Fruit fly (Drosophila melanogaster): ENCODE measurements around the gene CG9132.

The CG9132 gene

DNA sequence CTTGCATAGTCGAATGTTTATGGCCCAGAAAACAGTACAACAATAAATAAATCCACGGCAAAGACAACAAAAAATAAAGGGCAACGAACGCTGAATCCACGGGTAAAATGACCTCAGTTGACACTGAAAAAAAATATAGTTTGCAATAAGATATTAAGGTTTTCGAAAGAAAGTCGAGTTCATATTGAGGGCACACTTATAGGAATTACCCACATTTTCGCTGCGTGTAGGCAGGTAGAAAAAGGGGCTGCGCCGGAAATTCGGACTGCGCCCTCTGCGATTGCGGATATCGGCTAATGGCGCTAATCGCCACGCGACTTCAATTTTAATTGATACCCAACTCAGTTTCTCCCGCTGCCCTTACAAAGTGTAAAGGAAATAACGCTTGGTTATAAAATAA, 8.1 kb upstream of the CG9132 start:
- TF ChIP-seq h (GFP tag; optimal IDR thresholded peaks at IDR 0.05) (no peak), HLH106 (tag; optimal IDR thresholded peaks at IDR 0.05) (no peak), CG9705 (GFP tag; optimal IDR thresholded peaks at IDR 0.05) (no peak), sage (GFP tag; optimal IDR thresholded peaks at IDR 0.05) (no peak), dsf (GFP tag; optimal IDR thresholded peaks at IDR 0.05; ENCODE audit: borderline replicate concordance) (no peak), Dfd (GFP tag; optimal IDR thresholded peaks at IDR 0.05) (no peak), Myc (optimal IDR thresholded peaks at IDR 0.05) (no peak), Vsx2 (GFP tag; optimal IDR thresholded peaks at IDR 0.05; ENCODE audit: partially characterized antibody) (no peak), lola (GFP tag; optimal IDR thresholded peaks at IDR 0.05) (no peak), dmrt93B (GFP tag; optimal IDR thresholded peaks at IDR 0.05) (no peak), br (GFP tag; optimal IDR thresholded peaks at IDR 0.05) (no peak), CG32264 (GFP tag; optimal IDR thresholded peaks at IDR 0.05) (no peak), psq (GFP tag; optimal IDR thresholded peaks at IDR 0.05) (no peak), Hr83 (GFP tag; optimal IDR thresholded peaks at IDR 0.05; ENCODE audit: poor library complexity, severe bottlenecking) (no peak), brk (GFP tag; optimal IDR thresholded peaks at IDR 0.05) (no peak), N (GFP tag; optimal IDR thresholded peaks at IDR 0.05) (no peak), jim (GFP tag; optimal IDR thresholded peaks at IDR 0.05) (no peak)

DNA sequence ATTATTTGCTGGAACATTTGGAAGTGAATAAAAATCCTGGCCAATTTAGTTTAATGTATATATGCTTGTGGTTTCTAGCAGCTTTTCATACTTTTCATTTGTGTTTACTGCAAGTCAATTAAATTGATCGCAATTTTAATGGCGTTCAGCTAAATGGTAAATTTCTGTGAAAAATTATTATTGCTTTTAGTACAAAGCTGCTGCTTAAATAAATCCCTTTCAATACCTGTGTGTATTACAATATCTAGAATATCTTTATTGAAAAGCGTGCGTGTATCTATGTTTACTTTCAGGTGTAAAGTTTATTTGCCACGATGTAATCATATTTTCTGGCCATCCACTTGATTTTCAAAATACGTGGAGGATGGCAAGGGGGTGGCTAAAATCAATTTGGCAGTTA, 5.3 kb upstream of the CG9132 start, which contains the start of gene ppk28:
Gene ppk28 (plus strand): TSS at position 301 of the 400 bp plus-strand sequence.
- TF ChIP-seq foxo (GFP tag; optimal IDR thresholded peaks at IDR 0.05) (no peak), rgr (GFP tag; optimal IDR thresholded peaks at IDR 0.05) (no peak), GATAd (GFP tag; optimal IDR thresholded peaks at IDR 0.05) (no peak), Rel (GFP tag; optimal IDR thresholded peaks at IDR 0.05) (no peak), Rel (tag; optimal IDR thresholded peaks at IDR 0.05) (no peak), pan (optimal IDR thresholded peaks at IDR 0.05) (no peak), dmrt93B (GFP tag; optimal IDR thresholded peaks at IDR 0.05) (no peak), Vsx2 (GFP tag; optimal IDR thresholded peaks at IDR 0.05; ENCODE audit: partially characterized antibody) (no peak), fru (GFP tag; optimal IDR thresholded peaks at IDR 0.05) (no peak), Hr78 (GFP tag; optimal IDR thresholded peaks at IDR 0.05) (no peak), sv (GFP tag; optimal IDR thresholded peaks at IDR 0.05) (no peak), Mio (GFP tag; optimal IDR thresholded peaks at IDR 0.05) (no peak), Jra (GFP tag; optimal IDR thresholded peaks at IDR 0.05) (no peak), ey (GFP tag; optimal IDR thresholded peaks at IDR 0.05) (no peak)

- no peak for TF ChIP-seq CrebA (GFP tag; optimal IDR thresholded peaks at IDR 0.05; ENCODE audit: borderline replicate concordance)
- no peak for TF ChIP-seq Jra (GFP tag; optimal IDR thresholded peaks at IDR 0.05)
- TF ChIP-seq dsf (GFP tag; optimal IDR thresholded peaks at IDR 0.05; ENCODE audit: borderline replicate concordance), result no peak
- TF ChIP-seq sv (GFP tag; optimal IDR thresholded peaks at IDR 0.05), result no peak
- no peak for TF ChIP-seq Abd-B (GFP tag; optimal IDR thresholded peaks at IDR 0.05)
- no peak for TF ChIP-seq HLH106 (tag; optimal IDR thresholded peaks at IDR 0.05)
- TF ChIP-seq woc (GFP tag; optimal IDR thresholded peaks at IDR 0.05), result no peak
- peak; percentile 67 for TF ChIP-seq Myc (optimal IDR thresholded peaks at IDR 0.05)
Measured at dm6 chrX:16803299-16803698, 2.8 kb upstream of the CG9132 start, which contains the start of the genes Rai1 and CG13005. Gene Rai1, minus strand, starts transcription at chrX:16803344. Gene CG13005, plus strand, starts transcription at chrX:16803650.

- TF ChIP-seq fru (GFP tag; optimal IDR thresholded peaks at IDR 0.05) (peak; percentile 69), usp (GFP tag; optimal IDR thresholded peaks at IDR 0.05) (no peak), jim (GFP tag; optimal IDR thresholded peaks at IDR 0.05) (no peak), h (GFP tag; optimal IDR thresholded peaks at IDR 0.05) (peak; percentile 27), tai (GFP tag; optimal IDR thresholded peaks at IDR 0.05) (no peak), Dif (GFP tag; optimal IDR thresholded peaks at IDR 0.05; ENCODE audit: partially characterized antibody) (no peak), br (GFP tag; optimal IDR thresholded peaks at IDR 0.05) (no peak), Abd-B (GFP tag; optimal IDR thresholded peaks at IDR 0.05) (no peak), foxo (GFP tag; optimal IDR thresholded peaks at IDR 0.05) (peak in 1 of 2 experiments; percentile 17), OdsH (GFP tag; optimal IDR thresholded peaks at IDR 0.05) (no peak), CG9705 (GFP tag; optimal IDR thresholded peaks at IDR 0.05) (no peak), Dfd (GFP tag; optimal IDR thresholded peaks at IDR 0.05) (no peak), Rel (GFP tag; optimal IDR thresholded peaks at IDR 0.05) (no peak), Rel (tag; optimal IDR thresholded peaks at IDR 0.05) (peak; percentile 72), sv (GFP tag; optimal IDR thresholded peaks at IDR 0.05) (no peak), sage (GFP tag; optimal IDR thresholded peaks at IDR 0.05) (no peak), Hr83 (GFP tag; optimal IDR thresholded peaks at IDR 0.05; ENCODE audit: poor library complexity, severe bottlenecking) (no peak), Sp1 (GFP tag; optimal IDR thresholded peaks at IDR 0.05) (peak; percentile 13), N (GFP tag; optimal IDR thresholded peaks at IDR 0.05) (no peak), CrebA (GFP tag; optimal IDR thresholded peaks at IDR 0.05; ENCODE audit: borderline replicate concordance) (no peak), lola (GFP tag; optimal IDR thresholded peaks at IDR 0.05) (no peak), ey (GFP tag; optimal IDR thresholded peaks at IDR 0.05) (peak; percentile 1), HLH106 (tag; optimal IDR thresholded peaks at IDR 0.05) (no peak), pan (optimal IDR thresholded peaks at IDR 0.05) (no peak), CG32264 (GFP tag; optimal IDR thresholded peaks at IDR 0.05) (peak; percentile 3), Myc (optimal IDR thresholded peaks at IDR 0.05) (no peak), Hnf4 (GFP tag; optimal IDR thresholded peaks at IDR 0.05) (no peak)
Measured at dm6 chrX:16799914-16800313, 596 bp downstream of the CG9132 start.
